Worm (Caenorhabditis elegans): ENCODE measurements around the gene C46A5.6.

DNA sequence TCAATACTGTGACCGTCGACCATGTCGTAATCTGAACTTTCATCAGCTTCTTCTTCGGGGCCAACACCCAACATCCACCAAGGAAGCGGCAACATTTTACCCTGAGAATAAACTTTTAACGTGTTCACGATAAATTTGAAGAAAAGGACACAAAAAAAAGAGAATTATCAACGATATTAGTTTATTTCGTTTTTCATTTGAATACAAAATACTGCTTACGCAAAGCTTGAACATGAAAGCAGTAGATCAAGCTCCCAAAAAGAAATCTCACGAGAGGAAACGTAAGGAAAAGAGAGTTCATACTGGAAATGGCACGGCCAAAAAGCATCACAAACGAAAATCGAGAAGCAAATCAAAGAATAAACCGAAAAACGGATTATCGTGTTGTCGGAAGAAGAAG is at the start of gene C46A5.6, which contains the start of gene C46A5.1:
- TF ChIP-seq blmp-1 (tag; optimal IDR thresholded peaks at IDR 0.05) (no peak), nhr-28 (tag; optimal IDR thresholded peaks at IDR 0.05) (no peak), lin-13 (tag; optimal IDR thresholded peaks at IDR 0.05) (no peak), unc-62 (GFP tag; optimal IDR thresholded peaks at IDR 0.05) (no peak), hlh-1 (tag; optimal IDR thresholded peaks at IDR 0.05) (no peak), pha-4 (tag; optimal IDR thresholded peaks at IDR 0.05) (no peak), lsy-2 (tag; optimal IDR thresholded peaks at IDR 0.05) (no peak), elt-3 (tag; optimal IDR thresholded peaks at IDR 0.05) (no peak), snpc-4 (tag; optimal IDR thresholded peaks at IDR 0.05) (no peak), sptf-1 (tag; optimal IDR thresholded peaks at IDR 0.05) (no peak), nhr-237 (tag; optimal IDR thresholded peaks at IDR 0.05) (no peak)
